Worm (Caenorhabditis elegans): ENCODE measurements around the gene trm-1.

DNA sequence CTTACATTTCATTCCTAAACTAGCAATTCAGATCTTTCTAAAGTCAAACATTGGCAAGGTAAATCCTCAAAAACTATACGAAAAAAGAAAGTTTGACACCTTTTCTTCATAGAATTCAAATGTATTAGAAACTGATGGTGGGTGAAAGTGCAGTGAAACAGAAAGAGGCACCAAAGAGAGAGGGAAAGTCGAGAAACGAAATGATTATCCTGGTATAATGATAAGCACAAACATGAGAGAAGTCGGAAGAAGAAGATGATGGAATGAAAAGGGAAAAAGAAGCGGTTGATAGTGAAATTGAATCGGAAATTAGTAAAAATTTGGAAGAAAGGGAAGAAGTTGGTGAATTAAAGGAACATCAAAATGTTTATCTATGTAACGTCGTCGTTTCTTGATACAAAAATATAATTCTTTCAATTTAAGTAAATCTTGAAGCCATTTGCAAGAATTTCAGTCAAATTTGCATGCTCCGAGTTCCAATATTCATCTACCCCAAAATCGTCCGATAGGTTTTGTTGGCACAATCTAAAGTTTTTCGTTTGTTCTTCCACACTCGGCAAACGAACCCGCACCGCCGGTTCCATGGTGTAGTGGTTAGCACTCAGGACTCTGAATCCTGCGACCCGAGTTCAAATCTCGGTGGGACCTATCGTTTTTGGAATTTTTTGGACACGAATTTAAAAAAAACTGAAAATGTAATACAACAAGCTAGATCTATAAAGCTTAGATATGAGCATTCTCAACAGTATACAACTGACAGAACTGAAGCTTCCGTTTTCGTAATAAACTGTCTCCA, 45.6 kb upstream of the trm-1 start:
- TF ChIP-seq ztf-29 (GFP tag; IDR thresholded peaks at IDR 0.05) (no peak), flt-1 (GFP tag; IDR thresholded peaks at IDR 0.05) (no peak), cog-1 (tag; optimal IDR thresholded peaks at IDR 0.05) (no peak), tab-1 (GFP tag; IDR thresholded peaks at IDR 0.05) (no peak), T22C8.4 (GFP tag; IDR thresholded peaks at IDR 0.05) (no peak), med-1 (GFP tag; optimal IDR thresholded peaks at IDR 0.05; ENCODE audit: insufficient read depth) (no peak)
